Fruit fly (Drosophila melanogaster) whole organism, embryonic: ENCODE results near the gene aqz.

Experiments used
- ATbp ChIP-seq: fragments of 200-800 bp; sonication (Bioruptor generic); optimal IDR thresholded peaks from 2 replicates; lab custom pipeline; 2017; ENCODE audit warnings: missing biosample characterization, mild to moderate bottlenecking, missing genetic modification characterization, missing genetic modification reagents
- B-H2 ChIP-seq: fragments of 200-800 bp; sonication (Bioruptor generic); optimal IDR thresholded peaks from 2 replicates; lab custom pipeline; 2018; ENCODE audit warnings: missing biosample characterization, mild to moderate bottlenecking, missing genetic modification characterization
- Bdp1 ChIP-seq: fragments of 200-800 bp; sonication (Bioruptor generic); optimal IDR thresholded peaks from 3 replicates; lab custom pipeline; 2016; ENCODE audit warnings: missing biosample characterization, missing genetic modification characterization
- Blimp-1 ChIP-seq: fragments of 200-800 bp; sonication (Bioruptor generic); optimal IDR thresholded peaks from 3 replicates; lab custom pipeline; 2018; ENCODE audit warnings: missing biosample characterization, missing genetic modification characterization, mild to moderate bottlenecking, moderate library complexity, missing genetic modification reagents
- BtbVII ChIP-seq: fragments of 200-800 bp; sonication (Bioruptor generic); optimal IDR thresholded peaks from 3 replicates; lab custom pipeline; 2017; ENCODE audit warnings: missing biosample characterization, mild to moderate bottlenecking, missing genetic modification characterization
- C15 ChIP-seq: fragments of 200-800 bp; sonication (Bioruptor generic); IDR thresholded peaks from 3 replicates; pipeline ENCODE4 v1.3.6; 2022; ENCODE audit warnings: missing biosample characterization, missing genetic modification characterization
- CG10321 ChIP-seq: fragments of 200-800 bp; sonication (Bioruptor generic); IDR thresholded peaks from 2 replicates; pipeline ENCODE4 v1.3.6; 2022; ENCODE audit warnings: missing biosample characterization, missing genetic modification characterization
- CG10543 ChIP-seq: fragments of 200-800 bp; sonication (Bioruptor generic); optimal IDR thresholded peaks from 3 replicates; lab custom pipeline; 2017; ENCODE audit warnings: missing biosample characterization, mild to moderate bottlenecking, missing genetic modification characterization, moderate library complexity
- CG10959 ChIP-seq: fragments of 200-800 bp; sonication (Bioruptor generic); IDR thresholded peaks from 2 replicates; pipeline ENCODE4 v1.3.6; 2022; ENCODE audit warnings: missing biosample characterization, missing genetic modification characterization
- CG1233 ChIP-seq: fragments of 200-800 bp; sonication (Bioruptor generic); optimal IDR thresholded peaks from 4 replicates; lab custom pipeline; 2018; ENCODE audit warnings: missing biosample characterization, mild to moderate bottlenecking, missing genetic modification characterization
- CG12659 ChIP-seq: fragments of 200-800 bp; sonication (Bioruptor generic); optimal IDR thresholded peaks from 3 replicates; lab custom pipeline; 2017; ENCODE audit warnings: mild to moderate bottlenecking, missing biosample characterization, missing genetic modification reagents, missing genetic modification characterization
- CG12769 ChIP-seq: fragments of 200-800 bp; sonication (Bioruptor generic); optimal IDR thresholded peaks from 2 replicates; lab custom pipeline; 2019; ENCODE audit warnings: missing biosample characterization, mild to moderate bottlenecking, missing genetic modification characterization, moderate library complexity
- CG13424 ChIP-seq: fragments of 200-800 bp; sonication (Bioruptor generic); optimal IDR thresholded peaks from 2 replicates; lab custom pipeline; 2019; ENCODE audit warnings: missing biosample characterization, mild to moderate bottlenecking, missing genetic modification characterization, moderate library complexity
- CG14710 ChIP-seq: fragments of 200-800 bp; sonication (Bioruptor generic); optimal IDR thresholded peaks from 3 replicates; lab custom pipeline; 2019; ENCODE audit warnings: missing biosample characterization, mild to moderate bottlenecking, missing genetic modification characterization, moderate library complexity
- CG1602 ChIP-seq: fragments of 200-800 bp; sonication (Bioruptor generic); optimal IDR thresholded peaks from 3 replicates; lab custom pipeline; 2016; ENCODE audit warnings: missing biosample characterization, missing genetic modification characterization
- CG16779 ChIP-seq: fragments of 200-800 bp; sonication (Bioruptor generic); IDR thresholded peaks from 2 replicates; pipeline ENCODE4 v1.3.6; 2022; ENCODE audit warnings: missing biosample characterization, missing genetic modification characterization
- CG30403 ChIP-seq: fragments of 200-800 bp; sonication (Bioruptor generic); optimal IDR thresholded peaks from 3 replicates; lab custom pipeline; 2016; ENCODE audit warnings: missing biosample characterization, missing genetic modification characterization
- CG32532 ChIP-seq: fragments of 200-800 bp; sonication (Bioruptor generic); IDR thresholded peaks from 2 replicates; pipeline ENCODE4 v1.3.6; 2022; ENCODE audit warnings: missing biosample characterization, missing genetic modification characterization
- CG3838 ChIP-seq: fragments of 200-800 bp; sonication (Bioruptor generic); optimal IDR thresholded peaks from 3 replicates; lab custom pipeline; 2016; ENCODE audit warnings: missing biosample characterization, missing genetic modification characterization
- CG6813 ChIP-seq: fragments of 200-800 bp; sonication (Bioruptor generic); optimal IDR thresholded peaks from 2 replicates; lab custom pipeline; 2017; ENCODE audit warnings: missing biosample characterization, missing genetic modification characterization, mild to moderate bottlenecking, moderate library complexity, missing genetic modification reagents
- CG7372 ChIP-seq: fragments of 200-800 bp; sonication (Bioruptor generic); IDR thresholded peaks from 2 replicates; pipeline ENCODE4 v1.3.6; 2022; ENCODE audit warnings: missing biosample characterization, missing genetic modification characterization
- CG7745 ChIP-seq: fragments of 200-800 bp; sonication (Bioruptor generic); optimal IDR thresholded peaks from 2 replicates; lab custom pipeline; 2018; ENCODE audit warnings: missing biosample characterization, mild to moderate bottlenecking, missing genetic modification characterization, moderate library complexity
- CG8281 ChIP-seq: fragments of 200-800 bp; sonication (Bioruptor generic); optimal IDR thresholded peaks from 2 replicates; lab custom pipeline; 2018; ENCODE audit warnings: missing biosample characterization, mild to moderate bottlenecking, missing genetic modification characterization, moderate library complexity
- CG8765 ChIP-seq: fragments of 200-800 bp; sonication (Bioruptor generic); IDR thresholded peaks from 2 replicates; pipeline ENCODE4 v1.3.6; 2022; ENCODE audit warnings: missing biosample characterization, missing genetic modification characterization
- Dbx ChIP-seq: fragments of 200-800 bp; sonication (Bioruptor generic); IDR thresholded peaks from 3 replicates; pipeline ENCODE4 v1.3.6; 2022; ENCODE audit warnings: missing biosample characterization, missing genetic modification characterization
- E2f1 ChIP-seq: fragments of 200-800 bp; sonication (Bioruptor generic); IDR thresholded peaks from 2 replicates; pipeline ENCODE4 v1.3.6; 2022; ENCODE audit warnings: missing biosample characterization, missing genetic modification characterization
- E2f2 ChIP-seq: fragments of 200-800 bp; sonication (Bioruptor generic); IDR thresholded peaks from 2 replicates; pipeline ENCODE4 v1.3.6; 2022; ENCODE audit warnings: missing biosample characterization, missing genetic modification characterization
- Fer1 ChIP-seq: fragments of 200-800 bp; sonication (Bioruptor generic); optimal IDR thresholded peaks from 2 replicates; lab custom pipeline; 2017; ENCODE audit warnings: missing biosample characterization, mild to moderate bottlenecking, missing genetic modification characterization
- HLH3B ChIP-seq: fragments of 200-800 bp; sonication (Bioruptor generic); IDR thresholded peaks from 2 replicates; pipeline ENCODE4 v1.3.6; 2022; ENCODE audit warnings: missing biosample characterization, missing genetic modification characterization
- HLH4C ChIP-seq: fragments of 200-800 bp; sonication (Bioruptor generic); IDR thresholded peaks from 3 replicates; pipeline ENCODE4 v1.3.6; 2022; ENCODE audit warnings: missing biosample characterization, missing genetic modification characterization; ENCODE audit not compliant: partially characterized antibody
- HmgZ ChIP-seq: fragments of 200-800 bp; sonication (Bioruptor generic); optimal IDR thresholded peaks from 2 replicates; lab custom pipeline; 2018; ENCODE audit warnings: missing biosample characterization, mild to moderate bottlenecking, missing genetic modification characterization
- Lpt ChIP-seq: fragments of >200 bp; optimal IDR thresholded peaks from 2 replicates; lab custom pipeline; 2018; ENCODE audit warnings: missing biosample characterization, missing genetic modification characterization
- NFAT ChIP-seq: fragments of 200-800 bp; sonication (Bioruptor generic); IDR thresholded peaks from 2 replicates; pipeline ENCODE4 v1.3.6; 2022; ENCODE audit warnings: missing biosample characterization, missing genetic modification characterization
- Sox102F ChIP-seq: fragments of 200-800 bp; sonication (Bioruptor generic); optimal IDR thresholded peaks from 2 replicates; lab custom pipeline; 2018; ENCODE audit warnings: missing biosample characterization, mild to moderate bottlenecking, missing genetic modification characterization, moderate library complexity
- YL-1 ChIP-seq: fragments of 200-800 bp; sonication (Bioruptor generic); optimal IDR thresholded peaks from 3 replicates; lab custom pipeline; 2017; ENCODE audit warnings: missing biosample characterization, mild to moderate bottlenecking, missing genetic modification characterization
- ac ChIP-seq: fragments of 200-800 bp; sonication (Bioruptor generic); optimal IDR thresholded peaks from 3 replicates; lab custom pipeline; 2017; ENCODE audit warnings: missing biosample characterization, mild to moderate bottlenecking, missing genetic modification characterization
- cad ChIP-seq: fragments of >200 bp; optimal IDR thresholded peaks from 2 replicates; lab custom pipeline; 2017; ENCODE audit warnings: missing biosample characterization, missing genetic modification characterization
- corto ChIP-seq: fragments of 200-800 bp; sonication (Bioruptor generic); optimal IDR thresholded peaks from 2 replicates; lab custom pipeline; 2016; ENCODE audit warnings: missing biosample characterization, mild to moderate bottlenecking, missing genetic modification characterization, moderate library complexity
- crol ChIP-seq: fragments of 200-800 bp; sonication (Bioruptor generic); IDR thresholded peaks from 2 replicates; pipeline ENCODE4 v1.3.6; 2022; ENCODE audit warnings: missing biosample characterization, missing genetic modification characterization
- fu2 ChIP-seq: fragments of 200-800 bp; sonication (Bioruptor generic); optimal IDR thresholded peaks from 2 replicates; lab custom pipeline; 2016; ENCODE audit warnings: missing biosample characterization, missing genetic modification characterization
- gce ChIP-seq: fragments of 200-800 bp; sonication (Bioruptor generic); IDR thresholded peaks from 3 replicates; pipeline ENCODE4 v1.3.6; 2022; ENCODE audit warnings: missing biosample characterization, missing genetic modification characterization
- hkb ChIP-seq, 2 experiments: fragments of 200-800 bp in 1 of 2; fragments of >200 bp in 1 of 2; sonication (Bioruptor generic) in 1 of 2; IDR thresholded peaks in 1 of 2; optimal IDR thresholded peaks in 1 of 2; 2 replicates each; pipeline versions ENCODE4 v1.3.6 to Lab custom; 2017 to 2022; ENCODE audit warnings: missing biosample characterization in 1 of 2, missing genetic modification characterization in 1 of 2
- luna ChIP-seq: fragments of 200-800 bp; sonication (Bioruptor generic); optimal IDR thresholded peaks from 2 replicates; lab custom pipeline; 2016; ENCODE audit warnings: missing biosample characterization, missing genetic modification characterization
- maf-S ChIP-seq: fragments of 200-800 bp; sonication (Bioruptor generic); optimal IDR thresholded peaks from 2 replicates; lab custom pipeline; 2016; ENCODE audit warnings: missing biosample characterization, missing genetic modification characterization
- pfk ChIP-seq: fragments of 200-800 bp; sonication (Bioruptor generic); optimal IDR thresholded peaks from 2 replicates; lab custom pipeline; 2018; ENCODE audit warnings: missing biosample characterization, mild to moderate bottlenecking, missing genetic modification characterization, moderate library complexity
- ranshi ChIP-seq: fragments of 200-800 bp; sonication (Bioruptor generic); IDR thresholded peaks from 2 replicates; pipeline ENCODE4 v1.3.6; 2022; ENCODE audit warnings: missing biosample characterization, missing genetic modification characterization
- row ChIP-seq: fragments of 200-800 bp; sonication (Bioruptor generic); IDR thresholded peaks from 3 replicates; pipeline ENCODE4 v1.3.6; 2022; ENCODE audit warnings: missing biosample characterization, missing genetic modification characterization
- run ChIP-seq: fragments of 200-800 bp; sonication (Bioruptor generic); optimal IDR thresholded peaks from 3 replicates; lab custom pipeline; 2018; ENCODE audit warnings: missing biosample characterization, mild to moderate bottlenecking, missing genetic modification characterization
- tgo ChIP-seq: fragments of 200-800 bp; sonication (Bioruptor generic); IDR thresholded peaks from 3 replicates; pipeline ENCODE4 v1.3.6; 2022; ENCODE audit warnings: missing biosample characterization, missing genetic modification characterization
- trh ChIP-seq: fragments of 200-800 bp; sonication (Bioruptor generic); optimal IDR thresholded peaks from 2 replicates; lab custom pipeline; 2016; ENCODE audit warnings: missing biosample characterization, missing genetic modification characterization
- tx ChIP-seq: fragments of 200-800 bp; sonication (Bioruptor generic); optimal IDR thresholded peaks from 2 replicates; lab custom pipeline; 2016; ENCODE audit warnings: missing biosample characterization, missing genetic modification characterization

Gene aqz

DNA sequence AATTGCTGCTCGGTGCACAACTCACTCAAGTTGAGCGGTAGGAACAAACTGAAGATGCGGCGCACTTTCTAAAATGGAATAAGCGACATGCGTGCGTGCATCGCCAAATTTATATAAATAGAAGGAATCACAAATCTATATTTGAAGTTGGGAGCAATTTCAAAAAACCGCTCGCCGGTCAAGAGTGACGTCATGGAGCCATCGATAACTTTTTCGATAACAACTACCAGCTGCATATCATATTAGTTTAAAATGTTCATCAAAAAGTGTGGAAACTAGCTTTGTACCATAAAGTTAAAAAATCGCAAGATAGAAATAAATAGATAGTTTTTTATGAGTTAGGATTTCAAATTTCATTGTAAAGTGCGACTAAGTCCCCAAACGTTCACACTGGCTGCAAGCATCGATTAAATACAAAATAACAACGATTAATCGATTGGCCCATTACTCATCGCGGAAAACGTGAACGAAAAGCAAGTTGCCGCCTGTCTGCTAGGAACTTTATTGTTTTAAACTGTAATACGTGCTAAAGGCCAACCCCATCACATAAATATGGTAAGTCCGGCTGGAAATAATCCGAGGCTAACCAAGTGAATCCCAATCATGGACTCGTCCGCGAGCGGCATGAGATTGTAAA is 19.2 kb downstream of the aqz start, which contains the start of the genes Pif1A, Pif1B and CCT7 (continued):
- no peak for TF ChIP-seq run (tag; lab: Kevin White, UChicago)
- TF ChIP-seq C15: no peak
- TF ChIP-seq CG16779: no peak
- no peak for TF ChIP-seq CG13424
- no peak for TF ChIP-seq CG12769
- no peak for TF ChIP-seq CG32532
- TF ChIP-seq CG1602: no peak
- TF ChIP-seq corto (GFP tag; lab: Kevin White, UChicago): no peak
- TF ChIP-seq luna (GFP tag; lab: Kevin White, UChicago): no peak
- TF ChIP-seq crol: no peak
- no peak for TF ChIP-seq Sox102F (GFP tag; lab: Kevin White, UChicago)
- TF ChIP-seq CG1233 (GFP tag; lab: Kevin White, UChicago): no peak
- peak; percentile 86 for TF ChIP-seq YL-1 (GFP tag; lab: Kevin White, UChicago)
- peak; percentile 28 for TF ChIP-seq CG30403 (GFP tag; lab: Kevin White, UChicago)
- no peak for TF ChIP-seq tgo (GFP tag; lab: Robert Waterston, UW)
- TF ChIP-seq CG8281 (tag; lab: Kevin White, UChicago): no peak
- TF ChIP-seq HLH4C (GFP tag; lab: Robert Waterston, UW): peak; percentile 96
- TF ChIP-seq CG8765 (GFP tag; lab: Robert Waterston, UW): no peak
- TF ChIP-seq tx: peak; percentile 62
- TF ChIP-seq Lpt (GFP tag; lab: Kevin White, UChicago): no peak
- no peak for TF ChIP-seq B-H2
- TF ChIP-seq E2f2 (GFP tag; lab: Robert Waterston, UW): peak; percentile 85
- no peak for TF ChIP-seq ac (GFP tag; lab: Kevin White, UChicago)
- TF ChIP-seq hkb (optimal IDR thresholded peaks at IDR 0.05; lab: Kevin White, UChicago): peak; percentile 37
- 0 out of 2 replicates have a peak, but pooled peaks have one; percentile 8 for TF ChIP-seq hkb (GFP tag; IDR thresholded peaks at IDR 0.05; lab: Robert Waterston, UW)
- no peak for TF ChIP-seq CG7372 (GFP tag; lab: Robert Waterston, UW)
- TF ChIP-seq CG3838 (GFP tag; lab: Kevin White, UChicago): no peak
- TF ChIP-seq gce (GFP tag; lab: Robert Waterston, UW): no peak
- peak; percentile 25 for TF ChIP-seq HmgZ (tag; lab: Kevin White, UChicago)
- TF ChIP-seq CG10543 (GFP tag; lab: Kevin White, UChicago): no peak
- no peak for TF ChIP-seq CG6813 (GFP tag; lab: Kevin White, UChicago)
- no peak for TF ChIP-seq BtbVII
- no peak for TF ChIP-seq CG7745 (tag; lab: Kevin White, UChicago)
- peak; percentile 15 for TF ChIP-seq Fer1 (GFP tag; lab: Kevin White, UChicago)
- TF ChIP-seq pfk (GFP tag; lab: Kevin White, UChicago): no peak
- no peak for TF ChIP-seq ATbp
- TF ChIP-seq trh (GFP tag; lab: Kevin White, UChicago): no peak
- no peak; the same call in 2 of the 3 replicates for TF ChIP-seq row (GFP tag; lab: Robert Waterston, UW)
- peak; percentile 71 for TF ChIP-seq CG14710 (tag; lab: Kevin White, UChicago)
- no peak for TF ChIP-seq Dbx (GFP tag; lab: Robert Waterston, UW)
- TF ChIP-seq fu2 (GFP tag; lab: Kevin White, UChicago): no peak
- no peak for TF ChIP-seq CG10321 (GFP tag; lab: Robert Waterston, UW)
- no peak for TF ChIP-seq ranshi
- TF ChIP-seq Bdp1 (GFP tag; lab: Kevin White, UChicago): no peak
- TF ChIP-seq E2f1 (GFP tag; lab: Robert Waterston, UW): no peak
- no peak for TF ChIP-seq cad (GFP tag; lab: Kevin White, UChicago)
- peak; percentile 53 for TF ChIP-seq CG12659
- no peak for TF ChIP-seq maf-S (GFP tag; lab: Kevin White, UChicago)
- no peak for TF ChIP-seq HLH3B (GFP tag; lab: Robert Waterston, UW)
- no peak for TF ChIP-seq CG10959
- TF ChIP-seq NFAT (GFP tag; lab: Robert Waterston, UW): no peak
- no peak for TF ChIP-seq Blimp-1
